Worm (Caenorhabditis elegans): ENCODE measurements around the gene K07C5.9.

Gene K07C5.9

DNA sequence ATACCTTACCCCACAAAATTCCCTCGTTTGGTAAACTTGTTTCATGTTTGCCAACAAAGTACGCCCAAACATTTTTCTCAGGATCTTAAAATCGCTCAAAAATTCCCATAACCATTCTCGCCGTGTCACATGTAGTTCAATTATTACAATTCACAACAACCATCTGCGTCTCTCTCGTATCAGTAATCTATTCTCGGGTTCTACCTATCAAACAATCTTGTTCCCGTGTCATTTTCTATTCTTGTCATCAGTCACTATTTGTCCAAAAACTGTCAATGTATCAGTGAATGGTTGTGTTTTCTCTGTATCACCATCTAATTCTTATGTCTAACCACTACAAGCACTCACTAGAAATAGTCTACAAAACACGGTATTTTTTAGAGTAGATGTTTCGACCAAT lies 21.2 kb upstream of the K07C5.9 start:
- TF ChIP-seq hlh-8 (tag; optimal IDR thresholded peaks at IDR 0.05) (no peak), ceh-14 (tag; optimal IDR thresholded peaks at IDR 0.05) (no peak)

DNA sequence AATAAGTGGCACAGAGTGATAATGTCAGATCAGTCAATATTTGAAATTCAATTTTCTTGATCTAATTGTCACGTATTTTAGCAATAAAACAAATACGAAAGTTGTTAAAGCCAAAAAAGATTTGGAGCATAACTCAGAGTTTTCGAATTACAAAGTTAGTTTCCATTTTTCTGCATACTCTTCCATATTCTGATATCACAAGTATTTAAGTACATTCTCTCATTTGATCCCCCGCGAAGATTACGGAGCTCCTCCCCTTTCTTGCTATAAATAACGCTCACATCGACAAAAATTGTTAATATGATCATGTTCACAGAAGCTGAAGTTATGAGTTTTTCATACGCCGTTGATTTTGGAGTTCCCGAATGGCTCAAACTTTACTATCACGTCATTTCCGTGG lies 18.3 kb upstream of the K07C5.9 start, which contains the start of gene sri-20:
Gene sri-20, plus strand, starts transcription at position 301 of the 400 bp plus-strand sequence.
- TF ChIP-seq hlh-13 (GFP tag; optimal IDR thresholded peaks at IDR 0.05) (no peak), ceh-2 (tag; optimal IDR thresholded peaks at IDR 0.05) (no peak), ceh-6 (GFP tag; optimal IDR thresholded peaks at IDR 0.05) (no peak), nfya-1 (tag; optimal IDR thresholded peaks at IDR 0.05) (no peak), ceh-18 (tag; optimal IDR thresholded peaks at IDR 0.05) (no peak), rnt-1 (tag; optimal IDR thresholded peaks at IDR 0.05) (no peak), K09A11.1 (tag; optimal IDR thresholded peaks at IDR 0.05; ENCODE audit: insufficient read depth) (no peak), ama-1 (optimal IDR thresholded peaks at IDR 0.05) (no peak), unc-86 (tag; optimal IDR thresholded peaks at IDR 0.05) (no peak), ceh-45 (GFP tag; IDR thresholded peaks at IDR 0.05) (no peak), dve-1 (tag; optimal IDR thresholded peaks at IDR 0.05) (no peak), ceh-30 (tag; optimal IDR thresholded peaks at IDR 0.05) (no peak), F13H6.1 (tag; optimal IDR thresholded peaks at IDR 0.05) (no peak), lin-11 (tag; optimal IDR thresholded peaks at IDR 0.05) (no peak), sox-4 (tag; optimal IDR thresholded peaks at IDR 0.05) (no peak)

DNA sequence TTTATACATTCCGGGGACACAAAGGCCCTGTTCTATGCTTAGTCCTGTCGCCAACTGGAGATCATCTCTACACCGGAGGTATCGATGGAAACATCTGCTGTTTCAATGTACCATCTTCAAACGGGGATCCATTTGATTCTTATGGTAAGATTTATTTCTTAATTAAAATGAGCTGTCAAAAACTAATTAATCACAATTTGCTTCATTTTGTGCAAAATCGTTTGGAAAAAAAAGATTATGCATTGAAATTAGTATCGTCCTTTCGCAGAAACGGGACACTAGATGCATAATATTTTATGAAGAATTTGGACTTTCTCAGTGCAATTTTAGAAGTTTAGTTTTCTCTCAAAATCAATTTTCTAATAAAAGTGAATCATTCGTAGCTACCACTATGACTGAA lies 13.9 kb upstream of the K07C5.9 start:
- TF ChIP-seq tbx-2 (tag; optimal IDR thresholded peaks at IDR 0.05) (no peak), sox-2 (GFP tag; IDR thresholded peaks at IDR 0.05) (no peak)

DNA sequence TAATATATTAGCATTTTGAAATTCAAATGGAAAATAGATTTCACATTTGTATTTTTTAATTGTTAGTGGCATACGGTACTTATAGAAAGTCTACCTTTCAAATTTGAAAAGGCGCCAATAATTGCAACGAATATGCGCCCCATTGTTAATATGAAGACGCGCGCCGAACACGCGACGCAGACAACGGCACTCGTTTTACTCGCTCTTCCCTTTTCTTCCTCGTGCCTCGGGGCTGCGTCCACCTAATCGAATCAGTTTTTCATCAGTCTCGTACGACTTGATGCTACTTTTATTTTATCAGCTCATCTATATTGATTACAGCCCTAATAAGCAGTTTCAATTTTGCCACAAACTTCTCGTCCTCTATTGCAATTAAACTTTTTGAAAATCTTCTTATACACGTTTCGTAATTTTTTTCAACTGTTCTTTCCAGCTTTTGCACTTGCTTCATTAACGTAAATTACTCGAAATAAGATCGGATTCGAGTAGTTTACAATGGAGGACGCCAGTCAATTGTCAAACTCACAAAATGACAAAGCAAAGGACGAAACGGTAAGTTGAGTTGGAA lies 12.0 kb upstream of the K07C5.9 start, which contains the start of gene cash-1:
Gene cash-1, plus strand, starts transcription at position 432 of the 568 bp plus-strand sequence.
- TF ChIP-seq ahr-1 (tag; optimal IDR thresholded peaks at IDR 0.05): no peak
- no peak for TF ChIP-seq unc-86 (tag; optimal IDR thresholded peaks at IDR 0.05)
- TF ChIP-seq odd-2 (tag; optimal IDR thresholded peaks at IDR 0.05): no peak
- TF ChIP-seq gmeb-2 (tag; optimal IDR thresholded peaks at IDR 0.05): no peak
- no peak for TF ChIP-seq fax-1 (tag; optimal IDR thresholded peaks at IDR 0.05)
- no peak for TF ChIP-seq pros-1 (tag; optimal IDR thresholded peaks at IDR 0.05)
- no peak for TF ChIP-seq che-1 (tag; optimal IDR thresholded peaks at IDR 0.05)
- peak; percentile 52 for TF ChIP-seq tbx-2 (tag; optimal IDR thresholded peaks at IDR 0.05)
- no peak for TF ChIP-seq ref-2 (tag; optimal IDR thresholded peaks at IDR 0.05)
- no peak for TF ChIP-seq ceh-24 (tag; optimal IDR thresholded peaks at IDR 0.05)
- TF ChIP-seq ceh-18 (tag; optimal IDR thresholded peaks at IDR 0.05): peak; percentile 23
- no peak for TF ChIP-seq sox-2 (GFP tag; IDR thresholded peaks at IDR 0.05)
- no peak for TF ChIP-seq dve-1 (tag; optimal IDR thresholded peaks at IDR 0.05)
- TF ChIP-seq npax-4 (tag; optimal IDR thresholded peaks at IDR 0.05): no peak
- no peak for TF ChIP-seq ceh-30 (tag; optimal IDR thresholded peaks at IDR 0.05)
- TF ChIP-seq ceh-6 (GFP tag; optimal IDR thresholded peaks at IDR 0.05): no peak
- TF ChIP-seq ceh-34 (tag; optimal IDR thresholded peaks at IDR 0.05): peak; percentile 10
- no peak for TF ChIP-seq syd-9 (tag; optimal IDR thresholded peaks at IDR 0.05)
- no peak for TF ChIP-seq C08G9.2 (tag; optimal IDR thresholded peaks at IDR 0.05)
- TF ChIP-seq ceh-2 (tag; optimal IDR thresholded peaks at IDR 0.05): peak; percentile 25
- peak; percentile 15 for TF ChIP-seq elt-2 (tag; optimal IDR thresholded peaks at IDR 0.05)
- TF ChIP-seq hlh-30 (tag; optimal IDR thresholded peaks at IDR 0.05; ENCODE audit: insufficient read depth): peak; percentile 66
- TF ChIP-seq unc-42 (tag; optimal IDR thresholded peaks at IDR 0.05): peak; percentile 94
- peak; percentile 76 for TF ChIP-seq ceh-31 (tag; optimal IDR thresholded peaks at IDR 0.05)
- TF ChIP-seq ceh-45 (GFP tag; IDR thresholded peaks at IDR 0.05): no peak
- TF ChIP-seq ceh-19 (GFP tag; optimal IDR thresholded peaks at IDR 0.05): no peak
- peak; percentile 39 for TF ChIP-seq nfya-1 (tag; optimal IDR thresholded peaks at IDR 0.05)
